Worm (Caenorhabditis elegans): ENCODE results near the gene gtf-2H3.

ce11 chrIII:10118818-10119217 is 1.1 kb downstream of the gtf-2H3 start, which contains the start of gene ZK1128.3:
- no peak for TF ChIP-seq nhr-23 (tag; optimal IDR thresholded peaks at IDR 0.05)
- no peak for TF ChIP-seq unc-39 (tag; optimal IDR thresholded peaks at IDR 0.05)
- TF ChIP-seq elt-1 (tag; optimal IDR thresholded peaks at IDR 0.05), result no peak
- no peak for TF ChIP-seq aly-2 (tag; optimal IDR thresholded peaks at IDR 0.05)
- TF ChIP-seq lin-13 (GFP tag; optimal IDR thresholded peaks at IDR 0.05), result no peak
- TF ChIP-seq unc-62 (GFP tag; optimal IDR thresholded peaks at IDR 0.05), result no peak
- no peak for TF ChIP-seq gmeb-1 (tag; optimal IDR thresholded peaks at IDR 0.05)
- no peak for TF ChIP-seq nhr-237 (tag; optimal IDR thresholded peaks at IDR 0.05)
